Worm (Caenorhabditis elegans) whole organism, mixed stage, embryonic: ENCODE results near the gene F42G4.6.

Source experiments
- bed-3 ChIP-seq: fragments of 200-800 bp; sonication (Bioruptor generic); optimal IDR thresholded peaks from 3 replicates; lab custom pipeline; 2018; ENCODE audit warnings: mild to moderate bottlenecking, missing genetic modification characterization, moderate library complexity, missing compliant biosample characterization
- blmp-1 ChIP-seq: fragments of 150-350 bp; optimal IDR thresholded peaks from 2 replicates; lab custom pipeline; 2014; ENCODE audit warnings: missing biosample characterization, missing genetic modification characterization
- ceh-83 ChIP-seq: fragments of 200-800 bp; sonication (Bioruptor generic); optimal IDR thresholded peaks from 2 replicates; lab custom pipeline; 2018; ENCODE audit warnings: mild to moderate bottlenecking, missing genetic modification characterization, missing compliant biosample characterization
- ces-1 ChIP-seq: fragments of 150-350 bp; optimal IDR thresholded peaks from 2 replicates; lab custom pipeline; 2014; ENCODE audit warnings: missing biosample characterization, missing genetic modification reagents, missing genetic modification characterization
- cnd-1 ChIP-seq: fragments of 200-800 bp; sonication (Bioruptor generic); optimal IDR thresholded peaks from 2 replicates; lab custom pipeline; 2018; ENCODE audit warnings: mild to moderate bottlenecking, missing genetic modification characterization, missing compliant biosample characterization
- drap-1 ChIP-seq: fragments of 200-800 bp; sonication (Bioruptor generic); optimal IDR thresholded peaks from 3 replicates; lab custom pipeline; 2018; ENCODE audit warnings: mild to moderate bottlenecking, missing genetic modification characterization, missing compliant biosample characterization
- elt-1 ChIP-seq: sonication (generic microtip); optimal IDR thresholded peaks from 2 replicates; lab custom pipeline; 2017; ENCODE audit warnings: missing genetic modification characterization, mild to moderate bottlenecking, missing compliant biosample characterization, antibody characterized with exemption, moderate library complexity, borderline replicate concordance; ENCODE audit not compliant: insufficient read depth
- elt-3 ChIP-seq: fragments of 150-350 bp; optimal IDR thresholded peaks from 2 replicates; lab custom pipeline; 2014; ENCODE audit warnings: missing biosample characterization, missing genetic modification characterization
- flh-1 ChIP-seq: fragments of 200-800 bp; sonication (Bioruptor generic); optimal IDR thresholded peaks from 2 replicates; lab custom pipeline; 2018; ENCODE audit warnings: mild to moderate bottlenecking, missing genetic modification characterization, moderate library complexity, missing compliant biosample characterization
- ham-2 ChIP-seq: fragments of 200-800 bp; sonication (Bioruptor generic); optimal IDR thresholded peaks from 2 replicates; lab custom pipeline; 2018; ENCODE audit warnings: mild to moderate bottlenecking, missing genetic modification characterization, missing compliant biosample characterization
- hlh-1 ChIP-seq: fragments of 150-350 bp; optimal IDR thresholded peaks from 2 replicates; lab custom pipeline; 2014; ENCODE audit warnings: missing biosample characterization, missing genetic modification reagents, missing genetic modification characterization
- lin-13 ChIP-seq: fragments of 150-350 bp; optimal IDR thresholded peaks from 2 replicates; lab custom pipeline; 2014; ENCODE audit warnings: missing biosample characterization, missing genetic modification characterization
- lin-32 ChIP-seq: fragments of 200-800 bp; sonication (Bioruptor generic); optimal IDR thresholded peaks from 2 replicates; lab custom pipeline; 2018; ENCODE audit warnings: mild to moderate bottlenecking, missing genetic modification characterization, missing compliant biosample characterization
- lsy-2 ChIP-seq: fragments of 150-350 bp; optimal IDR thresholded peaks from 2 replicates; lab custom pipeline; 2014; ENCODE audit warnings: missing biosample characterization, missing genetic modification characterization
- mab-5 ChIP-seq: fragments of 150-350 bp; optimal IDR thresholded peaks from 2 replicates; lab custom pipeline; 2014; ENCODE audit warnings: missing biosample characterization, missing genetic modification characterization
- mls-2 ChIP-seq: sonication (generic microtip); optimal IDR thresholded peaks from 2 replicates; lab custom pipeline; 2016; ENCODE audit warnings: mild to moderate bottlenecking, missing genetic modification characterization, moderate library complexity, missing compliant biosample characterization
- nhr-12 ChIP-seq: fragments of 150-350 bp; optimal IDR thresholded peaks from 2 replicates; lab custom pipeline; 2014; ENCODE audit warnings: missing biosample characterization, missing genetic modification characterization
- nhr-2 ChIP-seq: fragments of 150-350 bp; optimal IDR thresholded peaks from 2 replicates; lab custom pipeline; 2014; ENCODE audit warnings: missing biosample characterization, missing genetic modification characterization
- nhr-237 ChIP-seq: fragments of 150-350 bp; optimal IDR thresholded peaks from 2 replicates; lab custom pipeline; 2014; ENCODE audit warnings: missing biosample characterization, missing genetic modification characterization
- nhr-28 ChIP-seq: fragments of 150-350 bp; optimal IDR thresholded peaks from 2 replicates; lab custom pipeline; 2014; ENCODE audit warnings: missing biosample characterization, missing genetic modification characterization
- sem-2 ChIP-seq: fragments of 200-800 bp; sonication (Bioruptor generic); optimal IDR thresholded peaks from 2 replicates; lab custom pipeline; 2018; ENCODE audit warnings: mild to moderate bottlenecking, missing genetic modification characterization, missing compliant biosample characterization
- snpc-4 ChIP-seq: fragments of 150-350 bp; optimal IDR thresholded peaks from 2 replicates; lab custom pipeline; 2014; ENCODE audit warnings: missing biosample characterization, missing genetic modification characterization
- sptf-1 ChIP-seq: sonication (generic microtip); optimal IDR thresholded peaks from 2 replicates; lab custom pipeline; 2017; ENCODE audit warnings: mild to moderate bottlenecking, missing genetic modification characterization, moderate library complexity, missing compliant biosample characterization
- tbx-8 ChIP-seq: fragments of 200-800 bp; sonication (Bioruptor generic); optimal IDR thresholded peaks from 2 replicates; lab custom pipeline; 2018; ENCODE audit warnings: mild to moderate bottlenecking, missing genetic modification characterization, moderate library complexity, missing compliant biosample characterization
- unc-120 ChIP-seq: sonication (generic microtip); optimal IDR thresholded peaks from 2 replicates; lab custom pipeline; 2017; ENCODE audit warnings: missing genetic modification characterization, missing compliant biosample characterization; ENCODE audit not compliant: poor library complexity, severe bottlenecking
- unc-39 ChIP-seq: fragments of 150-350 bp; optimal IDR thresholded peaks from 2 replicates; lab custom pipeline; 2014; ENCODE audit warnings: missing biosample characterization, missing genetic modification characterization
- unc-62 ChIP-seq: fragments of 150-350 bp; optimal IDR thresholded peaks from 2 replicates; lab custom pipeline; 2014; ENCODE audit warnings: missing biosample characterization, missing genetic modification reagents, missing genetic modification characterization
- ztf-11 ChIP-seq: fragments of 150-350 bp; optimal IDR thresholded peaks from 2 replicates; lab custom pipeline; 2014; ENCODE audit warnings: missing biosample characterization, missing genetic modification characterization

Gene F42G4.6

ce11 chrII:13050050-13050449 lies 29.1 kb upstream of the F42G4.6 start:
- no peak for TF ChIP-seq tbx-8
- TF ChIP-seq snpc-4 (tag; lab: Kevin White, UChicago) = no peak
- TF ChIP-seq nhr-237 = no peak
- no peak for TF ChIP-seq sem-2 (GFP tag; lab: Kevin White, UChicago)
- TF ChIP-seq ztf-11 (tag; lab: Kevin White, UChicago) = no peak
- TF ChIP-seq cnd-1 (tag; lab: Kevin White, UChicago) = no peak
- no peak for TF ChIP-seq ces-1 (GFP tag; lab: Kevin White, UChicago)
- no peak for TF ChIP-seq mab-5 (tag; lab: Kevin White, UChicago)
- TF ChIP-seq mls-2 (tag; lab: Kevin White, UChicago) = no peak
- no peak for TF ChIP-seq lin-32 (GFP tag; lab: Kevin White, UChicago)
- no peak for TF ChIP-seq elt-3
- no peak for TF ChIP-seq nhr-28 (tag; lab: Kevin White, UChicago)

- TF ChIP-seq blmp-1 (tag; lab: Kevin White, UChicago) = peak; percentile 96
- TF ChIP-seq elt-3 = peak; percentile 16
- no peak for TF ChIP-seq ces-1 (GFP tag; lab: Kevin White, UChicago)
- TF ChIP-seq ham-2 (GFP tag; lab: Kevin White, UChicago) = peak; percentile 49
- no peak for TF ChIP-seq ceh-83 (GFP tag; lab: Kevin White, UChicago)
- TF ChIP-seq bed-3 (GFP tag; lab: Kevin White, UChicago) = no peak
- TF ChIP-seq nhr-2 (tag; lab: Kevin White, UChicago) = no peak
These were observed 25.7 kb upstream of the F42G4.6 start for ce11 chrII:13053443-13053842.

- TF ChIP-seq unc-120 (peak; percentile 58), unc-39 (tag; lab: Kevin White, UChicago) (no peak)
These were observed 22.6 kb upstream of the F42G4.6 start, which contains the start of gene zyx-1 for ce11 chrII:13056580-13056979. Gene zyx-1, plus strand, starts transcription at chrII:13056910.

ce11 chrII:13059196-13059595 lies 20.0 kb upstream of the F42G4.6 start:
- TF ChIP-seq blmp-1 (tag; lab: Kevin White, UChicago) (no peak), ztf-11 (tag; lab: Kevin White, UChicago) (no peak)

ce11 chrII:13065251-13065650 lies 13.9 kb upstream of the F42G4.6 start:
- TF ChIP-seq elt-3 (no peak), unc-62 (no peak), snpc-4 (tag; lab: Kevin White, UChicago) (no peak)

- TF ChIP-seq nhr-28 (tag; lab: Kevin White, UChicago) (no peak), unc-62 (no peak), hlh-1 (tag; lab: Kevin White, UChicago) (peak; percentile 68)
These were observed 12.3 kb upstream of the F42G4.6 start for ce11 chrII:13066777-13067290.

ce11 chrII:13073102-13073501 lies 6.1 kb upstream of the F42G4.6 start, which contains the start of gene F42G4.5:
Gene F42G4.5, plus strand, starts transcription at chrII:13073480.
- TF ChIP-seq elt-1 (tag; lab: Kevin White, UChicago) (no peak), sptf-1 (tag; lab: Kevin White, UChicago) (no peak), flh-1 (GFP tag; lab: Kevin White, UChicago) (no peak), unc-62 (no peak), nhr-28 (tag; lab: Kevin White, UChicago) (no peak), tbx-8 (no peak), nhr-12 (tag; lab: Kevin White, UChicago) (no peak), unc-120 (no peak), mab-5 (tag; lab: Kevin White, UChicago) (no peak), bed-3 (GFP tag; lab: Kevin White, UChicago) (no peak), ceh-83 (GFP tag; lab: Kevin White, UChicago) (no peak), blmp-1 (tag; lab: Kevin White, UChicago) (no peak), elt-3 (no peak), drap-1 (GFP tag; lab: Kevin White, UChicago) (no peak), lsy-2 (no peak), lin-13 (tag; lab: Kevin White, UChicago) (no peak), ces-1 (GFP tag; lab: Kevin White, UChicago) (no peak)
- TF ChIP-seq, all 35 proteins: peak for 0
